Worm (Caenorhabditis elegans) whole organism, midembryonic: Measurements from ENCODE around the gene pqn-75.
"Not testable (repeated sequence)": the region's sequence is repeated elsewhere in the genome, so short reads cannot be mapped to it uniquely, and the experiment has no call there.

Experiments
- cog-1 ChIP-seq: sonication (generic microtip); optimal IDR thresholded peaks from 2 replicates; lab custom pipeline; 2016; ENCODE audit warnings: missing genetic modification characterization, missing compliant biosample characterization
- flt-1 ChIP-seq: fragments of 200-800 bp; sonication (Bioruptor generic); IDR thresholded peaks from 2 replicates; pipeline ENCODE4 v1.3.6; 2022; ENCODE audit warnings: missing genetic modification characterization, missing compliant biosample characterization
- tab-1 ChIP-seq: fragments of 200-800 bp; sonication (Bioruptor generic); IDR thresholded peaks from 2 replicates; pipeline ENCODE4 v1.3.6; 2022; ENCODE audit warnings: missing genetic modification characterization, missing compliant biosample characterization

The pqn-75 gene

ce11 chrIV:4125657-4126056 is 53.5 kb downstream of the pqn-75 start, which contains the start of gene F49F1.7:
F49F1.7 (minus strand) TSS chrIV:4125757.
- TF ChIP-seq tab-1 (GFP tag; lab: Robert Waterston, UW); flt-1 (GFP tag; lab: Robert Waterston, UW); cog-1 (tag; lab: Kevin White, UChicago): not testable (repeated sequence)
